Worm (Caenorhabditis elegans) whole organism, early embryonic: ENCODE results near the gene slc-17.3.

Experiments used
- B0310.2 ChIP-seq: sonication (generic microtip); optimal IDR thresholded peaks from 2 replicates; lab custom pipeline; 2016; ENCODE audit warnings: mild to moderate bottlenecking, missing genetic modification characterization, missing compliant biosample characterization
- F13C5.2 ChIP-seq: sonication (generic microtip); optimal IDR thresholded peaks from 2 replicates; lab custom pipeline; 2017; ENCODE audit warnings: mild to moderate bottlenecking, missing genetic modification characterization, inconsistent platforms, missing compliant biosample characterization
- aly-1 ChIP-seq: sonication (generic microtip); optimal IDR thresholded peaks from 2 replicates; lab custom pipeline; 2016; ENCODE audit warnings: missing genetic modification characterization, missing compliant biosample characterization
- ama-1 ChIP-seq: fragments of 150-350 bp; optimal IDR thresholded peaks from 2 replicates; lab custom pipeline; 2014
- ceh-36 ChIP-seq: sonication (generic microtip); optimal IDR thresholded peaks from 2 replicates; lab custom pipeline; 2016; ENCODE audit warnings: missing genetic modification characterization, inconsistent platforms, missing compliant biosample characterization
- ets-7 ChIP-seq: sonication (generic microtip); optimal IDR thresholded peaks from 2 replicates; lab custom pipeline; 2016; ENCODE audit warnings: missing genotype, missing genetic modification characterization, missing compliant biosample characterization
- flt-1 ChIP-seq: fragments of 200-800 bp; sonication (Bioruptor generic); IDR thresholded peaks from 2 replicates; pipeline ENCODE4 v1.3.6; 2022; ENCODE audit warnings: missing genetic modification characterization, missing compliant biosample characterization
- hmg-4 ChIP-seq: fragments of 200-800 bp; sonication (Bioruptor generic); optimal IDR thresholded peaks from 2 replicates; lab custom pipeline; 2018; ENCODE audit warnings: mild to moderate bottlenecking, missing genetic modification characterization, missing compliant biosample characterization
- hnd-1 ChIP-seq: sonication (generic microtip); optimal IDR thresholded peaks from 2 replicates; lab custom pipeline; 2016; ENCODE audit warnings: missing genetic modification characterization, missing compliant biosample characterization
- pes-1 ChIP-seq: fragments of 200-800 bp; sonication (Bioruptor generic); IDR thresholded peaks from 2 replicates; pipeline ENCODE4 v1.3.6; 2022; ENCODE audit warnings: missing genetic modification reagents, missing genetic modification characterization, missing compliant biosample characterization
- scrt-1 ChIP-seq: fragments of 200-800 bp; sonication (Bioruptor generic); IDR thresholded peaks from 2 replicates; pipeline ENCODE4 v1.3.6; 2022; ENCODE audit warnings: missing genetic modification characterization, missing compliant biosample characterization
- sea-1 ChIP-seq: fragments of 200-800 bp; sonication (Bioruptor generic); conservative IDR thresholded peaks from 2 replicates; pipeline ENCODE4 v1.3.6; 2022; ENCODE audit warnings: missing genetic modification characterization, missing compliant biosample characterization
- tbx-37 ChIP-seq: fragments of 200-800 bp; sonication (Bioruptor generic); conservative IDR thresholded peaks from 2 replicates; pipeline ENCODE4 v1.3.6; 2022; ENCODE audit warnings: missing genetic modification reagents, missing genetic modification characterization, missing compliant biosample characterization
- tra-4 ChIP-seq: sonication (generic microtip); optimal IDR thresholded peaks from 2 replicates; lab custom pipeline; 2017; ENCODE audit warnings: missing genetic modification characterization, missing compliant biosample characterization

DNA sequence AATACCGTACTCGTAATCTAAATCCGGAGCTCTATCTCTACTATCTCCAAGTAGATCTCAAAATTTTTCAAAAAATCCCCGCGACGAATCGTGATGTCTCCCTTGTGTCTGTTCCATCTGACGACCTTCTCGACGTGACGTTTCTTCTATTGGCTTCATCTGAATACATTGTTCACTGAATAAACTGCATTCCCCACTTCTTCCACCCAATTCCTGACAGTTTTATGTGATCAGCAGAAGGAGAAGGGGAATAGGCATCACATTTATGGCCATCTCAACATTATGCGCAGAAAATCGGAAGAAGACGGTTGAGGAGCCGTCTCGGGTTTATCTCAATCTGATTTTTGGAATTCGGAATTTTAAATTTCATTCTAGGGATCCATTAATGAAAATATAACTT lies 46.1 kb downstream of the slc-17.3 start:
- TF ChIP-seq hmg-4 (no peak), scrt-1 (GFP tag; lab: Robert Waterston, UW) (no peak), ama-1 (lab: Kevin White, UChicago) (no peak), sea-1 (GFP tag; lab: Robert Waterston, UW) (no peak), flt-1 (GFP tag; lab: Robert Waterston, UW) (no peak), aly-1 (no peak), F13C5.2 (tag; lab: Kevin White, UChicago) (no peak), ceh-36 (tag; lab: Kevin White, UChicago) (no peak), B0310.2 (tag; lab: Kevin White, UChicago) (no peak), hnd-1 (tag; lab: Kevin White, UChicago) (no peak), tbx-37 (no peak), pes-1 (GFP tag; lab: Robert Waterston, UW) (no peak), ets-7 (tag; lab: Kevin White, UChicago) (no peak), tra-4 (no peak)
